Worm (Caenorhabditis elegans): ENCODE data around the gene ZK370.4.

ZK370.4 gene

DNA sequence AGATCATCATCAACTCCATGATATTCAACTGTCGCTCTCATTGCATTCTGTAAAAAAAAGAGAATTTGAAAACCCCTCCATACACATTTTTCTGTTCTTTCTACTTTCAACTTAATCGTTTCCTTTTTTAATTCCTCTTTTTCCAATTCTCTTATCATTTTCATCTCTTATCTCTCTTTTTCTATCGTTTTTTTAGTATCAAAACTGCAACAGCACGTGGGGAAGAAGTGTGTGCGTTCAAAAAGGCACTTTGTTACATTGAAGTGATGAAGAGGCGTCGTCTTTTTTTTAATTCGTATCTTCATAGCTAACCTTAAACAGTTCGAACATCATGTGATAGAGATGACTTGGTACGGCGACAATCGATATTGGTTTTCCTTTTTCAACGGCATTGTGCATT, 7.9 kb upstream of the ZK370.4 start:
- TF ChIP-seq ztf-29 (GFP tag; IDR thresholded peaks at IDR 0.05) (no peak), T22C8.4 (GFP tag; IDR thresholded peaks at IDR 0.05) (no peak), ref-1 (GFP tag; conservative IDR thresholded peaks at IDR 0.05) (no peak), cog-1 (tag; optimal IDR thresholded peaks at IDR 0.05) (no peak), ztf-23 (GFP tag; IDR thresholded peaks at IDR 0.05) (no peak), med-1 (GFP tag; optimal IDR thresholded peaks at IDR 0.05; ENCODE audit: insufficient read depth) (no peak), klf-2 (GFP tag; conservative IDR thresholded peaks at IDR 0.05) (no peak), tab-1 (GFP tag; IDR thresholded peaks at IDR 0.05) (no peak), flt-1 (GFP tag; IDR thresholded peaks at IDR 0.05) (no peak)

DNA sequence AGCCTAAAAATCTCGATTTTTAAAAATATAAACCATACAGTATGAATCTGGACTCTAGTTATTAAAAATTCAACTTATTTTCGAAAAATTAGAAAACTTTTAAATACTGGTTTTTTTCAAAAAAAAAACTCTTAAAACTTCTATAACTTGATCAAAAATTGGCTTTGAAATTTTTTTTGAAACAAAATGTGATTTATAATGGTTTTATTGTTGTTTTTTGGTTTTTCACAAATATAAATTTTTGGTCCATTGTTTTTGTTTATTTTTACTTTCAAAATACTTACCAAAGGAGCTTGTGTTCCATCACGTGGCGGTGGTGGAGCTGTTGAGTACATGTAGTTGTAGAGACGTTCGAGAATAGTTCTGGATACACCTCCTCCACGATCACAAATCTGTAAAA, 7.1 kb upstream of the ZK370.4 start:
- no peak for TF ChIP-seq med-1 (GFP tag; optimal IDR thresholded peaks at IDR 0.05; ENCODE audit: insufficient read depth)
- no peak for TF ChIP-seq ref-1 (GFP tag; conservative IDR thresholded peaks at IDR 0.05)
- TF ChIP-seq ztf-29 (GFP tag; IDR thresholded peaks at IDR 0.05), result no peak
- TF ChIP-seq flt-1 (GFP tag; IDR thresholded peaks at IDR 0.05), result no peak
- no peak for TF ChIP-seq T22C8.4 (GFP tag; IDR thresholded peaks at IDR 0.05)
- no peak for TF ChIP-seq ztf-23 (GFP tag; IDR thresholded peaks at IDR 0.05)

DNA sequence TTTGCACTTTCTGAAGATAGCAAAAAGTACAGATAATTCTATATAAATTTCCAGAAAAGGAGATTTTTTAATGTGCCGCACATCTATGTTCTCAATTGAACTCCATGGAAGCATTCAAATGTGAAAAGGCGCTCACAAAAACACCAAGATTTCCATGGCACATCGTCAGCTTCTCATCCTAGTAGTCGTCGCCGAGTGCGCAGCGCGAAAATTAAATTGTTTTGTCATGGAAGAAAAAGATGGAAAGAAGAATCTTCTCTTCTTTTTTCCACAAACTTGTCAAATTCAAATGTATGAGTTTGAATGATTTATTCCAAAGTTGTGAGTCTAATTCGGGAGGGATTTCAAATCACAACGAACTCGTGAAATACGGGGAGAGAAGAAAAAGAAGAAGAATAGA, 6.2 kb upstream of the ZK370.4 start:
- TF ChIP-seq tab-1 (GFP tag; IDR thresholded peaks at IDR 0.05) (no peak), flt-1 (GFP tag; IDR thresholded peaks at IDR 0.05) (no peak), cog-1 (tag; optimal IDR thresholded peaks at IDR 0.05) (no peak), ztf-23 (GFP tag; IDR thresholded peaks at IDR 0.05) (no peak), ztf-29 (GFP tag; IDR thresholded peaks at IDR 0.05) (no peak), klf-2 (GFP tag; conservative IDR thresholded peaks at IDR 0.05) (no peak), med-1 (GFP tag; optimal IDR thresholded peaks at IDR 0.05; ENCODE audit: insufficient read depth) (no peak), T22C8.4 (GFP tag; IDR thresholded peaks at IDR 0.05) (no peak), ref-1 (GFP tag; conservative IDR thresholded peaks at IDR 0.05) (no peak)

DNA sequence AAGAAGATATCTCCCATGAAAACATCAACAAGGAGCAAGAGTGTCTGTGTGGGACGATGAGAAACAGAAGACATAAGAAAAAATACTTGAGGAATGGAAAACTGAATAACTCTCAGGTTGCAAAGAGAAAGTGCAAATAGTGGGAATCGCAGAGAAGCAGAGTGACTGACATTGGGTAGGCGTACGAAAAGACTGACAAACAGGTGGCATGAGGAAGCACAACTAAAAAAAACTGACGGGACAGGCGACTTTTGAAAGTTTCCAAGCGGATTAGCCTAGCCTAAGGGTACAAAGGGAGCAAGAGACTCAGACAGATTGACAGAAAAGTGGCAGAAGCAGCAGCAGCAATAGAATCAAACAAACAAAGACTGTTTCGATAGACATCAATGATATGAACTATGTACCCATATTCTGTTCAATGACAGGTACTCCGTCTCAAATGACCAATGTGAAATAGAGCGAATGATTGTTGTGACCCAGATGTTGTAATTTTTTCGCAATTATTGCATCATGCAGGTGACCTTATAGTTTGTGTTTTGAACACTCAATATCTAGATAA, 3.2 kb upstream of the ZK370.4 start:
- TF ChIP-seq ref-1 (GFP tag; conservative IDR thresholded peaks at IDR 0.05), result no peak
- peak; percentile 59 for TF ChIP-seq flt-1 (GFP tag; IDR thresholded peaks at IDR 0.05)
- TF ChIP-seq ztf-23 (GFP tag; IDR thresholded peaks at IDR 0.05), result no peak

DNA sequence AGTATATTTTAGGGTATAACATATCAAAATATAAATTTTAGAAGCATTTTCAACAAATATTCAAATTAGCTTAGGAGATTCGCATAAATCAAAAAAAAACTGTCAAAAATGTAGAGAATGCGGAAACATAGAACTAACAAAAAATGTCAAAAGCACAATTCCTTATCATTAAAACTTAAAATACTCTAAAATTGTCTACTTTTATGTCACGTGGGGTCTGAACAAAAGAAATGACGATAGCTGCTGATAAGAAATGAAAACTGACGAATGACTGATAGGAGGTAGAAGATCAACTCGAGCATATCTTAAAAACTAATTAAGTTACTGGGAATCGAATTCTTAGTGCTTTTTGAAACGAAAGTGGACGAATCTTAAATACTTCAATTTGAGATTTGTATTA, 2.5 kb upstream of the ZK370.4 start:
- TF ChIP-seq T22C8.4 (GFP tag; IDR thresholded peaks at IDR 0.05), result no peak
- no peak for TF ChIP-seq tab-1 (GFP tag; IDR thresholded peaks at IDR 0.05)
- TF ChIP-seq flt-1 (GFP tag; IDR thresholded peaks at IDR 0.05), result no peak
- TF ChIP-seq med-1 (GFP tag; optimal IDR thresholded peaks at IDR 0.05; ENCODE audit: insufficient read depth), result no peak
- TF ChIP-seq cog-1 (tag; optimal IDR thresholded peaks at IDR 0.05), result no peak
- TF ChIP-seq ztf-29 (GFP tag; IDR thresholded peaks at IDR 0.05), result no peak
- TF ChIP-seq klf-2 (GFP tag; conservative IDR thresholded peaks at IDR 0.05), result no peak
- TF ChIP-seq ztf-23 (GFP tag; IDR thresholded peaks at IDR 0.05), result no peak
- TF ChIP-seq ref-1 (GFP tag; conservative IDR thresholded peaks at IDR 0.05), result no peak

DNA sequence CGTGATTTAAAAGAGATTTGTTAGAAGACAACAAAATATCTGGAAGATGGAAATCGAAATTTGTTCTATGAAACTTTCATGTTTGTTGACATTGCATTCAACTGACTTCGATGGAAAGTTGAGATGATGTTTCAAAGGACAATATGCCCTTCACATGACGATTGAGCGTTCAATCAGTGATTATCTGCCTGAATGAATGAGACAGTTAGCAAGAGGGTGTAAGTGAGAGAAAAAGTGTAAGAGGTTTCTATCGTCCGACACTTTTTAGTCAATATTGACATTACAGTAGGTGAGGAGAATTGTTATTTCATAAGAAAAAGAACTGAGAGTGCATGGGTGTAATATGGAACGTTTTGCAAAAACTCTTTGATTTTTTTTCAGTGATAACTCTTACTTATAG, 2.0 kb upstream of the ZK370.4 start:
- TF ChIP-seq tab-1 (GFP tag; IDR thresholded peaks at IDR 0.05) (no peak), cog-1 (tag; optimal IDR thresholded peaks at IDR 0.05) (no peak), T22C8.4 (GFP tag; IDR thresholded peaks at IDR 0.05) (no peak), med-1 (GFP tag; optimal IDR thresholded peaks at IDR 0.05; ENCODE audit: insufficient read depth) (no peak), flt-1 (GFP tag; IDR thresholded peaks at IDR 0.05) (no peak), ztf-23 (GFP tag; IDR thresholded peaks at IDR 0.05) (no peak), klf-2 (GFP tag; conservative IDR thresholded peaks at IDR 0.05) (no peak), ref-1 (GFP tag; conservative IDR thresholded peaks at IDR 0.05) (no peak), ztf-29 (GFP tag; IDR thresholded peaks at IDR 0.05) (no peak)

DNA sequence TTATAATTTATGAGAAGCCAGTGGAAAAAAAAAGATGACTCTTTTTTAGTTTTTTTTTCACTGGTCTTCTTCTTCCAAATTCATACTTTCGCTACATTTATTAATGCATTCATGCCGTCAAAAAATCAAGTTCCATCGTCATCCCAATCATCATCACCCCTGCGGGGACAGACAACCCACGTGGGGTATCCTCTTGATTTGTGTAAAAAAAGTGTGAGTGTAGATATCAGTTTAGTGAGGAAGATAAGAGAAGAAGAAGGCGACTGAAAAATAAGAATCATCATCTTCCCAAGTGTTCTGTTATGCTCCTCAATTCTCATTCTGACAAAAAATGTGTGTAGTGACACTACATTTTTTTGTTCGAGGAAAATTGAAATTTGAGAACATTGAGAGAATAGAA, 763 bp upstream of the ZK370.4 start:
- TF ChIP-seq klf-2 (GFP tag; conservative IDR thresholded peaks at IDR 0.05) (no peak), ztf-29 (GFP tag; IDR thresholded peaks at IDR 0.05) (no peak), T22C8.4 (GFP tag; IDR thresholded peaks at IDR 0.05) (no peak), flt-1 (GFP tag; IDR thresholded peaks at IDR 0.05) (no peak), tab-1 (GFP tag; IDR thresholded peaks at IDR 0.05) (no peak), ztf-23 (GFP tag; IDR thresholded peaks at IDR 0.05) (no peak)

DNA sequence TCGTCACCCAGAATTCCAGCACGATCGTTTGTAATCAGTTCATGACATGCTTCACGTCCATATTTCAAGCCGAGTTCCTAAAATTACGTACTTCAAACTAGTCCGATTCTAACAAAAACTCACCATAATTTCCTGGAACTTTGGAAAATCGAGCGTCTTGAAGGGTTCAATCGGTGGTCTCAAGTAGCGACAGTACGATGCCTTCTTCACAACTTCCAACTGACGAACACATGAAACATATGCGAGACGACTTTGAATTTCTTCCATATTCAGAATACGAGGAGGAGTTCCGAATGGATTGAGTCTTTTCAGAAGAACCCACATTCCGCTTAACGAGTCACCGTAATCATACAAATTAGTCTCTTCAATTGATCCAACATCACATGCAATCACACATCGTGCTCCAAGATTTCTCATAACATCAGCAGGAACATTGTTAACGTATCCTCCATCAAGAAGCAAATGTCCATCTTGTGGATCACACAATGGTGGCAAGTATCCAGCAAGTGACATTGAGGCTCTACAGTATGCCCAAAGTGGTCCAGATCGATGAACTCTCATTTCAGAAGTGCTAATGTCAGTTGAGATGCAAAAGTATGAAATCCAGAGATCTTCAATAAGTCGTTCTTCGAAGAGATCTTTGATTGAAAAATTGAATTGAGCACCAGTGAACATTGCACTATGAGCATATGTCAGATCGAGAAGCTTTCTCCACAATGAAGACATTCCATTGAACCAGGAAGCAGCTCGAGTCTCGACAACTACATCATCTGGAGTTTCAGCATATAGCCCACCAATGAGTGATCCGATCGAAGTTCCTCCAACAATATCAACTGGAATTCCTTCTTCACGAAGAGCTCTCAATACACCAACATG, 5.0 kb downstream of the ZK370.4 start:
- TF ChIP-seq cog-1 (tag; optimal IDR thresholded peaks at IDR 0.05) (no peak), klf-2 (GFP tag; conservative IDR thresholded peaks at IDR 0.05) (no peak)

DNA sequence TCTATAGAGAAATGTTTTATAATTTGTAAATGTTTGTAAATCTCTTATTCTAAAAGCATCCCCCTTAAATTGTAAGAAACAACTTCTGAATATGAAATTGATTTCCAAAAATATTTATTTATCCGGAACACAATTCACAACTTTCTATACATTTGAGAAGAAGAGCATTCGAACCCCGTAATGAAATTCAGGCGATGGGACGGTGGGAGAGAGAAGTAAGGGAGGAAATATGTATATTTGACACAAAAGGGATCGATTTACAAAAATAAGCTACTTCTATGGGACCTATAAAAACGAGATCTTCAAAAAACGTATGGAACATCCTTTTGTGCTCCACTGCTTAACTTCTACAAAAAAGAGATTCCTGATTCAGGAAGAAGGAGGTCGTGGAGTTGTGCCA, 6.0 kb downstream of the ZK370.4 start:
- TF ChIP-seq med-1 (GFP tag; optimal IDR thresholded peaks at IDR 0.05; ENCODE audit: insufficient read depth) (no peak), ref-1 (GFP tag; conservative IDR thresholded peaks at IDR 0.05) (no peak), tab-1 (GFP tag; IDR thresholded peaks at IDR 0.05) (no peak), ztf-29 (GFP tag; IDR thresholded peaks at IDR 0.05) (no peak), cog-1 (tag; optimal IDR thresholded peaks at IDR 0.05) (no peak), flt-1 (GFP tag; IDR thresholded peaks at IDR 0.05) (no peak), T22C8.4 (GFP tag; IDR thresholded peaks at IDR 0.05) (no peak)

DNA sequence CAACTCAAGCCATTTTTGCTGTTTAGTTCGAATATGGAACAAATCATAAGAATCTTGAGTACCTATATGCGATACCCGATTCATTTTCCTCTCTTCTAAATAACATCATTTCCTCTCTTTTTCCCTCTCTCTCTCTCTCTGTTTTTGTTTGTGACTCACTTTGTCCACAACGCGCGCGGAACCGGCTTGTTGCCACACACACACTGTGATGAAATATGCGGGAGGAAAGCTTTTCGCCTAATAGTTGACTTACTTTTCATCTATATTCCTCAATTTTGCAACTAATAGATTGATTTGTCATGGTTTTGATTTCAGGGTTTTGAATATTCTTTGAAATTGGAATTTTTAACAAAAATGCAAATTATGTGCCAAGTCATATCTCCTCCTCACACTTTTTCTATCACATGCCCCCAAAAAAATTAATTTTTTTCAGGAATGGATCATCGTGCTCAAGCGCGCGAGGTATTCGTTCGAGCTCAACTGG, 11.4 kb downstream of the ZK370.4 start, which contains the start of gene hipr-1:
Gene hipr-1, plus strand, starts transcription at position 434 of the 484 bp plus-strand sequence.
- TF ChIP-seq klf-2 (GFP tag; conservative IDR thresholded peaks at IDR 0.05) (no peak), ztf-29 (GFP tag; IDR thresholded peaks at IDR 0.05) (no peak), T22C8.4 (GFP tag; IDR thresholded peaks at IDR 0.05) (no peak), tab-1 (GFP tag; IDR thresholded peaks at IDR 0.05) (no peak), cog-1 (tag; optimal IDR thresholded peaks at IDR 0.05) (no peak), flt-1 (GFP tag; IDR thresholded peaks at IDR 0.05) (no peak), med-1 (GFP tag; optimal IDR thresholded peaks at IDR 0.05; ENCODE audit: insufficient read depth) (no peak), ref-1 (GFP tag; conservative IDR thresholded peaks at IDR 0.05) (no peak), ztf-23 (GFP tag; IDR thresholded peaks at IDR 0.05) (no peak)
